Worm (Caenorhabditis elegans) whole organism, young adult: Measurements from ENCODE around the gene fbxa-218.

Experiments
- B0019.2 ChIP-seq: fragments of 200-800 bp; sonication (Bioruptor generic); conservative IDR thresholded peaks from 2 replicates; pipeline ENCODE4 v1.3.6; 2022; ENCODE audit warnings: missing genetic modification reagents, missing genetic modification characterization, missing compliant biosample characterization
- B0261.1 ChIP-seq: sonication (generic microtip); optimal IDR thresholded peaks from 2 replicates; lab custom pipeline; 2016; ENCODE audit warnings: mild to moderate bottlenecking, missing genetic modification characterization, moderate library complexity, missing compliant biosample characterization
- C17E4.6 ChIP-seq: fragments of 200-800 bp; sonication (Bioruptor generic); IDR thresholded peaks from 2 replicates; pipeline ENCODE4 v1.3.6; 2022; ENCODE audit warnings: missing genetic modification reagents, missing genetic modification characterization, missing compliant biosample characterization
- D2030.7 ChIP-seq: fragments of 200-800 bp; sonication (Bioruptor generic); IDR thresholded peaks from 2 replicates; pipeline ENCODE4 v1.3.6; 2022; ENCODE audit warnings: missing genetic modification reagents, missing genetic modification characterization, missing compliant biosample characterization
- F37B4.10 ChIP-seq: fragments of 200-800 bp; sonication (Bioruptor generic); IDR thresholded peaks from 2 replicates; pipeline ENCODE4 v1.3.6; 2022; ENCODE audit warnings: missing genetic modification characterization, missing compliant biosample characterization
- F49E8.2 ChIP-seq: sonication (generic microtip); optimal IDR thresholded peaks from 3 replicates; lab custom pipeline; 2017; ENCODE audit warnings: missing genetic modification characterization, mild to moderate bottlenecking, missing compliant biosample characterization, antibody characterized with exemption, moderate library complexity; ENCODE audit not compliant: insufficient read depth
- F52B5.7 ChIP-seq: sonication (generic microtip); optimal IDR thresholded peaks from 2 replicates; lab custom pipeline; 2016; ENCODE audit warnings: mild to moderate bottlenecking, missing genetic modification characterization, missing compliant biosample characterization
- F57A8.1 ChIP-seq: fragments of 200-800 bp; sonication (Bioruptor generic); optimal IDR thresholded peaks from 2 replicates; lab custom pipeline; 2018; ENCODE audit warnings: mild to moderate bottlenecking, missing genetic modification characterization, moderate library complexity, missing compliant biosample characterization
- F57C9.4 ChIP-seq: sonication (generic microtip); optimal IDR thresholded peaks from 2 replicates; lab custom pipeline; 2017; ENCODE audit warnings: mild to moderate bottlenecking, missing genetic modification characterization, missing compliant biosample characterization
- K12H6.12 ChIP-seq: fragments of 200-800 bp; sonication (Bioruptor generic); optimal IDR thresholded peaks from 2 replicates; lab custom pipeline; 2018; ENCODE audit warnings: mild to moderate bottlenecking, missing genetic modification characterization, missing compliant biosample characterization
- atf-7 ChIP-seq: sonication (generic microtip); optimal IDR thresholded peaks from 2 replicates; lab custom pipeline; 2017; ENCODE audit warnings: mild to moderate bottlenecking, missing genetic modification characterization, missing compliant biosample characterization
- attf-3 ChIP-seq: fragments of 200-800 bp; sonication (Bioruptor generic); conservative IDR thresholded peaks from 2 replicates; pipeline ENCODE4 v1.3.6; 2022; ENCODE audit warnings: missing genetic modification reagents, missing genetic modification characterization, missing compliant biosample characterization
- attf-5 ChIP-seq: fragments of 200-800 bp; sonication (Bioruptor generic); optimal IDR thresholded peaks from 2 replicates; lab custom pipeline; 2018; ENCODE audit warnings: mild to moderate bottlenecking, missing genetic modification characterization, missing compliant biosample characterization
- attf-6 ChIP-seq: fragments of 200-800 bp; sonication (Bioruptor generic); IDR thresholded peaks from 2 replicates; pipeline ENCODE4 v1.3.6; 2022; ENCODE audit warnings: missing genetic modification reagents, missing genetic modification characterization, missing compliant biosample characterization
- cebp-1 ChIP-seq, 2 experiments: fragments of 200-800 bp in 1 of 2; sonication (Bioruptor generic) in 1 of 2; sonication (generic microtip) in 1 of 2; IDR thresholded peaks in 1 of 2; optimal IDR thresholded peaks in 1 of 2; 2 replicates each; pipeline versions ENCODE4 v1.3.6 to Lab custom; 2017 to 2022; ENCODE audit warnings: missing compliant biosample characterization in 2 of 2, missing genetic modification characterization in 2 of 2, mild to moderate bottlenecking in 1 of 2, missing genetic modification reagents in 1 of 2, moderate library complexity in 1 of 2
- ceh-100 ChIP-seq: fragments of 200-800 bp; sonication (Bioruptor generic); IDR thresholded peaks from 2 replicates; pipeline ENCODE4 v1.3.6; 2022; ENCODE audit warnings: missing genetic modification reagents, missing genetic modification characterization, missing compliant biosample characterization
- ceh-40 ChIP-seq: fragments of 200-800 bp; sonication (Bioruptor generic); IDR thresholded peaks from 2 replicates; pipeline ENCODE4 v1.3.6; 2022; ENCODE audit warnings: missing genetic modification characterization, missing compliant biosample characterization
- ceh-58 ChIP-seq: fragments of 200-800 bp; sonication (Bioruptor generic); IDR thresholded peaks from 2 replicates; pipeline ENCODE4 v1.3.6; 2022; ENCODE audit warnings: missing genetic modification characterization, missing compliant biosample characterization
- dox-1 ChIP-seq: fragments of 200-800 bp; sonication (Bioruptor generic); IDR thresholded peaks from 2 replicates; pipeline ENCODE4 v1.3.6; 2022; ENCODE audit warnings: missing genetic modification reagents, missing genetic modification characterization, missing compliant biosample characterization
- dpl-1 ChIP-seq: fragments of 150-350 bp; optimal IDR thresholded peaks from 2 replicates; lab custom pipeline; 2014; ENCODE audit warnings: missing biosample characterization, missing genetic modification reagents, missing genetic modification characterization
- efl-1 ChIP-seq: fragments of 150-350 bp; optimal IDR thresholded peaks from 2 replicates; lab custom pipeline; 2014; ENCODE audit warnings: missing biosample characterization, missing genetic modification reagents, missing genetic modification characterization
- egl-44 ChIP-seq: fragments of 200-800 bp; sonication (Bioruptor generic); IDR thresholded peaks from 2 replicates; pipeline ENCODE4 v1.3.6; 2022; ENCODE audit warnings: missing genetic modification reagents, missing genetic modification characterization, missing compliant biosample characterization
- ekl-4 ChIP-seq: fragments of 200-800 bp; sonication (Bioruptor generic); IDR thresholded peaks from 2 replicates; pipeline ENCODE4 v1.3.6; 2022; ENCODE audit warnings: missing genetic modification reagents, missing genetic modification characterization, missing compliant biosample characterization
- him-1 ChIP-seq: sonication (generic microtip); optimal IDR thresholded peaks from 2 replicates; lab custom pipeline; 2016; ENCODE audit warnings: missing genotype, missing genetic modification reagents, missing genetic modification characterization, missing compliant biosample characterization
- lin-40 ChIP-seq: sonication (generic microtip); optimal IDR thresholded peaks from 2 replicates; lab custom pipeline; 2016; ENCODE audit warnings: missing genetic modification characterization, mild to moderate bottlenecking, missing compliant biosample characterization, missing genotype, missing genetic modification reagents
- lin-54 ChIP-seq: fragments of 200-800 bp; sonication (Bioruptor generic); optimal IDR thresholded peaks from 2 replicates; lab custom pipeline; 2018; ENCODE audit warnings: mild to moderate bottlenecking, missing genetic modification characterization, missing compliant biosample characterization
- lsl-1 ChIP-seq: fragments of 200-800 bp; sonication (Bioruptor generic); optimal IDR thresholded peaks from 2 replicates; lab custom pipeline; 2018; ENCODE audit warnings: mild to moderate bottlenecking, missing genetic modification characterization, moderate library complexity, missing compliant biosample characterization
- madf-3 ChIP-seq: fragments of 200-800 bp; sonication (Bioruptor generic); IDR thresholded peaks from 2 replicates; pipeline ENCODE4 v1.3.6; 2022; ENCODE audit warnings: missing genetic modification reagents, missing genetic modification characterization, missing compliant biosample characterization
- madf-6 ChIP-seq: fragments of 200-800 bp; sonication (Bioruptor generic); IDR thresholded peaks from 2 replicates; pipeline ENCODE4 v1.3.6; 2022; ENCODE audit warnings: missing genetic modification reagents, missing genetic modification characterization, missing compliant biosample characterization
- mcd-1 ChIP-seq: fragments of 200-800 bp; sonication (Bioruptor generic); IDR thresholded peaks from 2 replicates; pipeline ENCODE4 v1.3.6; 2022; ENCODE audit warnings: missing genetic modification reagents, missing genetic modification characterization, missing compliant biosample characterization
- nfya-1 ChIP-seq: sonication (generic microtip); optimal IDR thresholded peaks from 2 replicates; lab custom pipeline; 2017; ENCODE audit warnings: antibody characterized with exemption, missing compliant biosample characterization, missing genetic modification characterization, borderline replicate concordance; ENCODE audit not compliant: insufficient read depth
- nfyb-1 ChIP-seq: fragments of 200-800 bp; sonication (Bioruptor generic); IDR thresholded peaks from 2 replicates; pipeline ENCODE4 v1.3.6; 2022; ENCODE audit warnings: missing genetic modification reagents, missing genetic modification characterization, missing compliant biosample characterization
- nhr-120 ChIP-seq: fragments of 200-800 bp; sonication (Bioruptor generic); IDR thresholded peaks from 2 replicates; pipeline ENCODE4 v1.3.6; 2022; ENCODE audit warnings: missing genetic modification characterization, missing compliant biosample characterization
- nhr-80 ChIP-seq: sonication (generic microtip); optimal IDR thresholded peaks from 2 replicates; lab custom pipeline; 2016; ENCODE audit warnings: missing genetic modification characterization, missing compliant biosample characterization
- nhr-90 ChIP-seq: sonication (generic microtip); optimal IDR thresholded peaks from 2 replicates; lab custom pipeline; 2016; ENCODE audit warnings: missing genotype, mild to moderate bottlenecking, missing genetic modification characterization, missing compliant biosample characterization
- pbrm-1 ChIP-seq: fragments of 200-800 bp; sonication (Bioruptor generic); IDR thresholded peaks from 2 replicates; pipeline ENCODE4 v1.3.6; 2022; ENCODE audit warnings: missing genetic modification reagents, missing genetic modification characterization, missing compliant biosample characterization
- rcor-1 ChIP-seq: fragments of 200-800 bp; sonication (Bioruptor generic); IDR thresholded peaks from 2 replicates; pipeline ENCODE4 v1.3.6; 2022; ENCODE audit warnings: missing genetic modification reagents, missing genetic modification characterization, missing compliant biosample characterization
- repo-1 ChIP-seq: sonication (generic microtip); optimal IDR thresholded peaks from 2 replicates; lab custom pipeline; 2017; ENCODE audit warnings: mild to moderate bottlenecking, missing genetic modification characterization, missing compliant biosample characterization
- snpc-1.1 ChIP-seq: sonication (generic microtip); optimal IDR thresholded peaks from 2 replicates; lab custom pipeline; 2017; ENCODE audit warnings: missing genetic modification characterization, mild to moderate bottlenecking, missing compliant biosample characterization, antibody characterized with exemption, moderate library complexity, missing genotype, missing genetic modification reagents; ENCODE audit not compliant: insufficient read depth
- snpc-1.3 ChIP-seq: sonication (generic microtip); optimal IDR thresholded peaks from 2 replicates; lab custom pipeline; 2017; ENCODE audit warnings: missing genetic modification characterization, mild to moderate bottlenecking, missing compliant biosample characterization, antibody characterized with exemption, moderate library complexity, missing genotype, missing genetic modification reagents; ENCODE audit not compliant: insufficient read depth
- snpc-4 ChIP-seq, 5 experiments: fragments of 150-350 bp in 1 of 5; sonication (generic microtip) in 4 of 5; optimal IDR thresholded peaks; 2 replicates each; lab custom pipeline; 2014 to 2018; ENCODE audit warnings: missing genetic modification characterization in 5 of 5, missing biosample characterization in 3 of 5, antibody characterized with exemption in 2 of 5, mild to moderate bottlenecking in 2 of 5, missing compliant biosample characterization in 2 of 5, missing genotype in 2 of 5, moderate library complexity in 2 of 5, missing genetic modification reagents in 1 of 5
- sptf-2 ChIP-seq: fragments of 200-800 bp; sonication (Bioruptor generic); optimal IDR thresholded peaks from 2 replicates; lab custom pipeline; 2018; ENCODE audit warnings: mild to moderate bottlenecking, missing genetic modification characterization, missing compliant biosample characterization
- tlf-1 ChIP-seq: fragments of 200-800 bp; sonication (Bioruptor generic); optimal IDR thresholded peaks from 2 replicates; lab custom pipeline; 2018; ENCODE audit warnings: mild to moderate bottlenecking, missing genetic modification characterization, missing compliant biosample characterization
- unc-130 ChIP-seq: sonication (generic microtip); optimal IDR thresholded peaks from 2 replicates; lab custom pipeline; 2016; ENCODE audit warnings: missing genetic modification reagents, missing genetic modification characterization, missing compliant biosample characterization
- ztf-28 ChIP-seq: fragments of 200-800 bp; sonication (Bioruptor generic); IDR thresholded peaks from 2 replicates; pipeline ENCODE4 v1.3.6; 2022; ENCODE audit warnings: missing genetic modification reagents, missing genetic modification characterization, missing compliant biosample characterization

The fbxa-218 gene

DNA sequence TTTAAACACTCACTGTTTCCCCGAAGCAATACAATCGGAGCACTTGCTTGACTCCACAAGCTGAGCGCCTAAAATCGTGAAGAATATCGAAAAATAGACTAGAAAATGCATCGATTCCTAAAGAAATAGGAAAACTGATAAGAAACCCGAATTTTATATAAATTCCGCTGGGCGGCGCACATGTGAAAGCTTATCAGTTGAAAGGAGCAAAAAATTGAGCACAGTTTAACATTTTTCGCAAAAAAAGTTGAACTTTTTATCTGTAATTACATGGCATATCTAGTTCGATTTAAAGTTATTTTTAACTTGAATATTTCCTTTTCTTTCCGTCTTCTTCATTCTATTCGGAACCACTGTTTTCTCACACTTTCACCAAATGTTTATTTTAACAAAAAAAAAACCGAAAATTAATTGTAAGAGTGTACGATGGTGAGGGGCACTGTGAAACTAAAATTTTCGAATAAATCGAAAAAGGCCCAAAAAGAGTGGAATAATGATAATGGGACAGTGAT lies 9.7 kb downstream of the fbxa-218 start, which contains the start of gene Y49E10.18:
TSS of gene Y49E10.18 (minus strand) at position 116 of the 512 bp plus-strand sequence.
- TF ChIP-seq nhr-80 (tag; lab: Kevin White, UChicago) (peak; percentile 36), nhr-120 (GFP tag; lab: Robert Waterston, UW) (no peak), nhr-90 (no peak), nfya-1 (tag; lab: Kevin White, UChicago) (no peak), F57A8.1 (no peak), F57C9.4 (tag; lab: Kevin White, UChicago) (no peak), attf-3 (GFP tag; lab: Robert Waterston, UW) (no peak), B0019.2 (GFP tag; lab: Robert Waterston, UW) (no peak)

DNA sequence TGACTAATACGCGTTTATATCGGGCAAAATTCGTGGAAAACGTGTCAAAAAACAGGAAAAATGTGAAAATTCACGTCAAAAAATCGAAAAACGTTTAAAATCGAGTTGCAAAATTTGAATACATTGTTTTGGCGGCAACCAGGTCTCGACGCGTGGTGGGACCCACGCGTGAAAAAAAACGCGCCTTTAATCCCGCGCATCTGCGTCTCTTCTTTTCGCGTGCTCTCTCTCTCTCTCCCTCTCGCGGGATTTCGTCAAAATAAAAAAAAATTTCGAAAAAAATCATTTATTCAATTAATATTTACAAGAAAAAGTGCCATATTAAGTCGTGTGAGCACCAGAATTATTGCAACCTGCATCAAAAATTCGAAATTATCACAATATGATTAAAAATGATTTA lies 17.0 kb downstream of the fbxa-218 start, which contains the start of gene ani-1:
TSS of gene ani-1 (minus strand) at position 61 of the 400 bp plus-strand sequence.
- peak; percentile 68 for TF ChIP-seq snpc-1.3 (tag; lab: Kevin White, UChicago)
- no peak for TF ChIP-seq atf-7
- peak; percentile 57 for TF ChIP-seq lin-40
- TF ChIP-seq repo-1 (tag; lab: Kevin White, UChicago), result no peak
- TF ChIP-seq ekl-4 (GFP tag; lab: Robert Waterston, UW), result peak; percentile 61
- TF ChIP-seq nfyb-1 (GFP tag; lab: Robert Waterston, UW), result peak; percentile 65
- TF ChIP-seq lin-54, result peak; percentile 89
- TF ChIP-seq madf-6 (GFP tag; lab: Robert Waterston, UW), result peak; percentile 93
- TF ChIP-seq B0261.1 (tag; lab: Kevin White, UChicago), result no peak
- peak; percentile 20 for TF ChIP-seq F52B5.7 (tag; lab: Kevin White, UChicago)
- peak; percentile 84 for TF ChIP-seq rcor-1 (GFP tag; lab: Robert Waterston, UW)
- TF ChIP-seq ztf-28 (GFP tag; lab: Robert Waterston, UW), result peak; percentile 79
- peak; percentile 76 for TF ChIP-seq tlf-1
- TF ChIP-seq dpl-1 (GFP tag; lab: Kevin White, UChicago), result peak; percentile 87
- no peak for TF ChIP-seq ceh-58 (GFP tag; lab: Robert Waterston, UW)
- peak; percentile 84 for TF ChIP-seq D2030.7
- 0 out of 2 replicates have a peak, but pooled peaks have one; percentile 48 for TF ChIP-seq pbrm-1
- peak; percentile 89 for TF ChIP-seq dox-1
- TF ChIP-seq K12H6.12 (tag; lab: Kevin White, UChicago), result peak; percentile 14
- no peak for TF ChIP-seq attf-3 (GFP tag; lab: Robert Waterston, UW)
- peak; percentile 56 for TF ChIP-seq snpc-1.1 (tag; lab: Kevin White, UChicago)
- no peak for TF ChIP-seq snpc-4 (GFP tag; optimal IDR thresholded peaks at IDR 0.05; lab: Kevin White, UChicago)
- peak; percentile 29 to 56 (median 40) for TF ChIP-seq snpc-4 (tag; optimal IDR thresholded peaks at IDR 0.05; lab: Kevin White, UChicago)
- 0 out of 2 replicates have a peak, but pooled peaks have one; percentile 10 for TF ChIP-seq attf-6 (GFP tag; lab: Robert Waterston, UW)
- TF ChIP-seq madf-3 (GFP tag; lab: Robert Waterston, UW), result peak; percentile 89
- TF ChIP-seq C17E4.6, result peak; percentile 59; the same call in 1 of the 2 replicates
- TF ChIP-seq efl-1, result peak; percentile 91
- peak; percentile 83 for TF ChIP-seq mcd-1 (GFP tag; lab: Robert Waterston, UW)
- TF ChIP-seq cebp-1 (GFP tag; IDR thresholded peaks at IDR 0.05; lab: Robert Waterston, UW), result no peak
- TF ChIP-seq cebp-1 (tag; optimal IDR thresholded peaks at IDR 0.05; lab: Kevin White, UChicago), result peak; percentile 68
- TF ChIP-seq ceh-40 (GFP tag; lab: Robert Waterston, UW), result no peak
- peak; percentile 82 for TF ChIP-seq lsl-1 (GFP tag; lab: Kevin White, UChicago)
- no peak for TF ChIP-seq sptf-2 (GFP tag; lab: Kevin White, UChicago)
- TF ChIP-seq ceh-100 (GFP tag; lab: Robert Waterston, UW), result peak; percentile 65; the same call in 1 of the 2 replicates
- TF ChIP-seq egl-44 (GFP tag; lab: Robert Waterston, UW), result no peak
- peak; percentile 47 for TF ChIP-seq unc-130
- peak; percentile 32 for TF ChIP-seq F49E8.2 (tag; lab: Kevin White, UChicago)
- TF ChIP-seq attf-5 (GFP tag; lab: Kevin White, UChicago), result no peak
- TF ChIP-seq F37B4.10, result no peak
- no peak for TF ChIP-seq him-1 (tag; lab: Kevin White, UChicago)
